Fruit fly (Drosophila melanogaster) whole organism, pupa: ENCODE results near the gene Dph5.

Experiments
- CG10348 ChIP-seq: fragments of 200-800 bp; sonication (Bioruptor generic); IDR thresholded peaks from 2 replicates; pipeline ENCODE4 v1.3.6; 2022; ENCODE audit warnings: missing biosample characterization, missing genetic modification characterization
- CG12605 ChIP-seq: fragments of 200-800 bp; sonication (Bioruptor generic); IDR thresholded peaks from 2 replicates; pipeline ENCODE4 v1.3.6; 2022; ENCODE audit warnings: missing biosample characterization, missing genetic modification characterization
- CG13204 ChIP-seq: fragments of 200-800 bp; sonication (Bioruptor generic); optimal IDR thresholded peaks from 2 replicates; lab custom pipeline; 2018; ENCODE audit warnings: missing biosample characterization, mild to moderate bottlenecking, missing genetic modification characterization, moderate library complexity
- CG14655 ChIP-seq: fragments of 200-800 bp; sonication (Bioruptor generic); optimal IDR thresholded peaks from 3 replicates; lab custom pipeline; 2017; ENCODE audit warnings: mild to moderate bottlenecking, missing biosample characterization, missing genetic modification reagents, missing genetic modification characterization
- CG15710 ChIP-seq: fragments of 200-800 bp; sonication (Bioruptor generic); optimal IDR thresholded peaks from 2 replicates; lab custom pipeline; 2018; ENCODE audit warnings: missing biosample characterization, mild to moderate bottlenecking, missing genetic modification characterization, moderate library complexity
- CG17806 ChIP-seq: fragments of 200-800 bp; sonication (Bioruptor generic); optimal IDR thresholded peaks from 2 replicates; lab custom pipeline; 2018; ENCODE audit warnings: missing biosample characterization, mild to moderate bottlenecking, missing genetic modification characterization, moderate library complexity
- CG32121 ChIP-seq: fragments of 200-800 bp; sonication (Bioruptor generic); IDR thresholded peaks from 2 replicates; pipeline ENCODE4 v1.3.6; 2022; ENCODE audit warnings: missing biosample characterization, missing genetic modification characterization
- CG34367 ChIP-seq: fragments of 200-800 bp; sonication (Bioruptor generic); optimal IDR thresholded peaks from 2 replicates; lab custom pipeline; 2018; ENCODE audit warnings: missing biosample characterization, mild to moderate bottlenecking, missing genetic modification characterization
- CG4496 ChIP-seq: fragments of 200-800 bp; sonication (Bioruptor generic); IDR thresholded peaks from 3 replicates; pipeline ENCODE4 v1.3.6; 2022; ENCODE audit warnings: missing biosample characterization, missing genetic modification characterization
- CG8159 ChIP-seq: fragments of 200-800 bp; sonication (Bioruptor generic); optimal IDR thresholded peaks from 3 replicates; lab custom pipeline; 2018; ENCODE audit warnings: missing biosample characterization, mild to moderate bottlenecking, missing genetic modification characterization, moderate library complexity
- CG8301 ChIP-seq: fragments of 200-800 bp; sonication (Bioruptor generic); optimal IDR thresholded peaks from 2 replicates; lab custom pipeline; 2018; ENCODE audit warnings: missing biosample characterization, mild to moderate bottlenecking, missing genetic modification characterization
- CG9948 ChIP-seq: fragments of 200-800 bp; sonication (Bioruptor generic); optimal IDR thresholded peaks from 2 replicates; lab custom pipeline; 2018; ENCODE audit warnings: missing biosample characterization, mild to moderate bottlenecking, missing genetic modification characterization, moderate library complexity
- D1 ChIP-seq: fragments of 200-800 bp; sonication (Bioruptor generic); optimal IDR thresholded peaks from 2 replicates; lab custom pipeline; 2018; ENCODE audit warnings: missing biosample characterization, mild to moderate bottlenecking, missing genetic modification characterization, moderate library complexity
- EcR ChIP-seq: fragments of 200-800 bp; sonication (Bioruptor generic); optimal IDR thresholded peaks from 3 replicates; lab custom pipeline; 2019; ENCODE audit warnings: missing biosample characterization, missing genetic modification characterization, mild to moderate bottlenecking, moderate library complexity, missing genetic modification reagents
- Ets98B ChIP-seq: fragments of 200-800 bp; sonication (Bioruptor generic); IDR thresholded peaks from 2 replicates; pipeline ENCODE4 v1.3.6; 2022; ENCODE audit warnings: missing biosample characterization, missing genetic modification characterization
- Pif1A ChIP-seq: fragments of 200-800 bp; sonication (Bioruptor generic); optimal IDR thresholded peaks from 3 replicates; lab custom pipeline; 2016; ENCODE audit warnings: missing biosample characterization, missing genetic modification characterization
- Pif1B ChIP-seq: fragments of 200-800 bp; sonication (Bioruptor generic); optimal IDR thresholded peaks from 3 replicates; lab custom pipeline; 2016; ENCODE audit warnings: missing biosample characterization, missing genetic modification characterization
- Snoo ChIP-seq: fragments of 200-800 bp; sonication (Bioruptor generic); optimal IDR thresholded peaks from 3 replicates; lab custom pipeline; 2017; ENCODE audit warnings: missing biosample characterization, mild to moderate bottlenecking, missing genetic modification characterization, inconsistent platforms
- fd96Ca ChIP-seq: fragments of 200-800 bp; sonication (Bioruptor generic); IDR thresholded peaks from 3 replicates; pipeline ENCODE4 v1.3.6; 2022; ENCODE audit warnings: missing biosample characterization, missing genetic modification characterization
- gl ChIP-seq: fragments of 200-800 bp; sonication (Bioruptor generic); optimal IDR thresholded peaks from 2 replicates; lab custom pipeline; 2018; ENCODE audit warnings: missing biosample characterization, mild to moderate bottlenecking, missing genetic modification characterization
- rn ChIP-seq: fragments of 200-800 bp; sonication (Bioruptor generic); IDR thresholded peaks from 2 replicates; pipeline ENCODE4 v1.3.6; 2022; ENCODE audit warnings: missing biosample characterization, missing genetic modification characterization

Gene Dph5

DNA sequence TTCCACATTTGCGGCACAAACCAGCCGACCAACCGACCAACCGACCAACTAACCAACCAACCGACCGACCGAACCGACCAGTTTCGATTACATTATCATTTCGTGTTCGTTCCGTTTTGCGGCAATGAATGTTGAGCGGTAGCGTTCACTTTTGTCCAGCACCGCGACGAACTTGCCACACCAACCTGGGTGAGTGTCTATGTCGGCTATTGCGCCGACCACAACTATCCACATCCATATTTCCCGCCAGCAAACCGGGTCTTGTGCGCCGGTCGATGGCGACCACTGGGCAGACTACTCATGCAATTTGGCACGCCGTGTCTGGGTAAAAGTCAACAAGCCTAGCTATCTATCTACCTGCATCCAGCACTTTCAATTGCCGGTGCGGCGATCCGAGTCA, 6.0 kb downstream of the Dph5 start:
- no peak for TF ChIP-seq CG10348 (GFP tag; lab: Robert Waterston, UW)
- TF ChIP-seq fd96Ca (GFP tag; lab: Robert Waterston, UW) = peak; percentile 27; the same call in 1 of the 3 replicates
- no peak for TF ChIP-seq CG8301 (tag; lab: Kevin White, UChicago)
- TF ChIP-seq Snoo (tag; lab: Kevin White, UChicago) = no peak
- TF ChIP-seq, all 21 proteins: peak for 1

dm6 chr3R:22576096-22576697, 6.8 kb downstream of the Dph5 start:
- TF ChIP-seq Ets98B (GFP tag; lab: Robert Waterston, UW) = peak; percentile 54
- TF ChIP-seq CG32121 (GFP tag; lab: Robert Waterston, UW) = peak; percentile 55; the same call in 1 of the 2 replicates
- TF ChIP-seq CG9948 (tag; lab: Kevin White, UChicago) = no peak
- TF ChIP-seq CG8301 (tag; lab: Kevin White, UChicago) = peak; percentile 65
- TF ChIP-seq CG13204 = no peak
- TF ChIP-seq CG10348 (GFP tag; lab: Robert Waterston, UW) = no peak
- no peak for TF ChIP-seq CG34367 (tag; lab: Kevin White, UChicago)
- peak; percentile 37; the same call in 1 of the 2 replicates for TF ChIP-seq CG12605 (GFP tag; lab: Robert Waterston, UW)
- no peak for TF ChIP-seq gl
- no peak for TF ChIP-seq D1
- TF ChIP-seq CG8159 = no peak
- no peak for TF ChIP-seq rn
- TF ChIP-seq Snoo (tag; lab: Kevin White, UChicago) = no peak
- no peak for TF ChIP-seq CG17806 (tag; lab: Kevin White, UChicago)
- peak; percentile 1 for TF ChIP-seq Pif1B (GFP tag; lab: Kevin White, UChicago)
- TF ChIP-seq CG4496 (GFP tag; lab: Robert Waterston, UW) = peak; percentile 84
- no peak for TF ChIP-seq CG15710 (tag; lab: Kevin White, UChicago)
- TF ChIP-seq fd96Ca (GFP tag; lab: Robert Waterston, UW) = peak; percentile 64; the same call in 2 of the 3 replicates
- TF ChIP-seq CG14655 = peak; percentile 77
- no peak for TF ChIP-seq EcR (GFP tag; lab: Kevin White, UChicago)
- no peak for TF ChIP-seq Pif1A

dm6 chr3R:22573590-22573989, 9.4 kb downstream of the Dph5 start:
- no peak for TF ChIP-seq CG13204
- no peak for TF ChIP-seq CG14655
- no peak for TF ChIP-seq CG15710 (tag; lab: Kevin White, UChicago)
- TF ChIP-seq CG34367 (tag; lab: Kevin White, UChicago) = no peak
- no peak for TF ChIP-seq Ets98B (GFP tag; lab: Robert Waterston, UW)

DNA sequence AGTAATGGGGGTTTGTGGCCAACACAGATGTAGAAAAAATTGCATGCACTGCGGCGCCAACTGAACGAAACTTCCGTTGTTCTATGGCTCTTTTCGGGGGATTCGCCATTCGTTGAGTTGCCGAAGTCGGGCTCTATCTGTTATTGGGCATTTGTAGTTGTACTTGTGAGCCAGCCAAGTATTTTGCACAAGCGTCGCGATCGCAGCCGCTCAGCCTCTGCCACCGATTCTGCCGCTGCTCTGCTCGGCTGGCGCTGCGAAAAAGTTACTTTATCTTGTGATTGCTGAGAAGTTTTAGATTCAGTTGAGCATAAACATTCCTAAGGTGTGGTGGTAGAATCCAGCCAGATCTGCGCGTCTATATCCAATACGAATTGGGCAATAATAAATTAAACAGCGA, 13.1 kb downstream of the Dph5 start, which contains the start of gene CG33110:
Gene CG33110, plus strand, starts transcription at position 301 of the 400 bp plus-strand sequence.
- TF ChIP-seq CG4496 (GFP tag; lab: Robert Waterston, UW) (peak; percentile 34; the same call in 1 of the 3 replicates), Pif1A (no peak), CG15710 (tag; lab: Kevin White, UChicago) (no peak)

- TF ChIP-seq CG10348 (GFP tag; lab: Robert Waterston, UW) (no peak), CG12605 (GFP tag; lab: Robert Waterston, UW) (no peak), CG9948 (tag; lab: Kevin White, UChicago) (no peak), CG32121 (GFP tag; lab: Robert Waterston, UW) (no peak), rn (no peak), Ets98B (GFP tag; lab: Robert Waterston, UW) (no peak)
These were observed 14.5 kb downstream of the Dph5 start for dm6 chr3R:22568508-22568907.

DNA sequence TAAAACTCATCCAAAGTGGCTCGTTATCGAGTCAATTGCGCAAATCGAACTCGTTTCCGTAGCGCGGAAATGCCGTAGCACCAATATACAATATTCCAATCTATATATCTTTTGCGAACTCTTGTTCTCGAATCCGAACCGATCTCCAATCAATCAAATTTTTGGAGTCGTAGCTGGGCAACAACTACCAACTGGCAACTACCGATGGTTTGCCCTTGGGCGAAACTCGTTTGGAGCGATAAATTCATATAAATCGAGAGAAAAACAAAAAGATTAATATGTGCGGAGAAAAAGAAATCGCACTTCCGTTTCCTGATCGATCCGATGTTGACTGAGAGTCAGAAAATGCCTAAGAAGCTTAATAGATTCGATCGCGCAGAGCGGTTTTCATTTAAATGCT, 17.3 kb downstream of the Dph5 start:
- TF ChIP-seq CG9948 (tag; lab: Kevin White, UChicago) = no peak
- TF ChIP-seq Pif1A = no peak
- TF ChIP-seq CG8159 = no peak
- TF ChIP-seq CG34367 (tag; lab: Kevin White, UChicago) = no peak
- TF ChIP-seq EcR (GFP tag; lab: Kevin White, UChicago) = no peak
- no peak for TF ChIP-seq fd96Ca (GFP tag; lab: Robert Waterston, UW)
- no peak for TF ChIP-seq Ets98B (GFP tag; lab: Robert Waterston, UW)

- TF ChIP-seq CG32121 (GFP tag; lab: Robert Waterston, UW) (no peak), D1 (peak; percentile 24)
These were observed 18.3 kb downstream of the Dph5 start for dm6 chr3R:22564707-22565106.

DNA sequence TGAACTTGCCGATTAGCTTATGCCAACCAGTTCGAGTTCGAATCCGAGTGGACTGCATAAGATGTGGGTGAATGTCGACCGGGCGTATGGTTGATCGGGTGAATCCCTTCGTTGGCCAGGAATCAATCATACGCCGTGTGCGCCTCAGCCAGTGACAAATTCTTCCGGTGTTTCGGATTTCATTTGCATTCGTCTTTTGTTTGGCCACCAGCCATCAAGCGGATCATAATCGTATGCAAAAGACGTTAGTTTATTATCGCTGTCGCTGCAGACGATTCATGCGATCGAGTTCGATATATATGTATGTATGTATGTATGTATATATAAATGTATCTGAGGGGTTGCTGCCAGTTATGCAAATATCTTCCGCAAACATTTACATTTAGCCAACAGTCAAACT, 18.9 kb downstream of the Dph5 start:
- TF ChIP-seq CG15710 (tag; lab: Kevin White, UChicago) = no peak
- TF ChIP-seq Pif1B (GFP tag; lab: Kevin White, UChicago) = no peak
- no peak for TF ChIP-seq CG9948 (tag; lab: Kevin White, UChicago)
- TF ChIP-seq CG12605 (GFP tag; lab: Robert Waterston, UW) = no peak
- TF ChIP-seq rn = no peak
- TF ChIP-seq fd96Ca (GFP tag; lab: Robert Waterston, UW) = no peak
- TF ChIP-seq EcR (GFP tag; lab: Kevin White, UChicago) = no peak
- no peak for TF ChIP-seq CG8159
- no peak for TF ChIP-seq Pif1A
